Worm (Caenorhabditis elegans): ENCODE measurements around the gene npp-24.

- TF ChIP-seq elt-3 (tag; optimal IDR thresholded peaks at IDR 0.05) (no peak), dmd-4 (tag; optimal IDR thresholded peaks at IDR 0.05) (no peak), ztf-4 (tag; optimal IDR thresholded peaks at IDR 0.05) (no peak), R02D3.7 (tag; optimal IDR thresholded peaks at IDR 0.05) (no peak), aly-2 (tag; optimal IDR thresholded peaks at IDR 0.05) (no peak)
Observed at ce11 chrII:5518910-5519309, 13.2 kb downstream of the npp-24 start, which contains the start of gene ZK177.2.
